Worm (Caenorhabditis elegans): ENCODE results near the gene K06H7.1.

K06H7.1 gene

DNA sequence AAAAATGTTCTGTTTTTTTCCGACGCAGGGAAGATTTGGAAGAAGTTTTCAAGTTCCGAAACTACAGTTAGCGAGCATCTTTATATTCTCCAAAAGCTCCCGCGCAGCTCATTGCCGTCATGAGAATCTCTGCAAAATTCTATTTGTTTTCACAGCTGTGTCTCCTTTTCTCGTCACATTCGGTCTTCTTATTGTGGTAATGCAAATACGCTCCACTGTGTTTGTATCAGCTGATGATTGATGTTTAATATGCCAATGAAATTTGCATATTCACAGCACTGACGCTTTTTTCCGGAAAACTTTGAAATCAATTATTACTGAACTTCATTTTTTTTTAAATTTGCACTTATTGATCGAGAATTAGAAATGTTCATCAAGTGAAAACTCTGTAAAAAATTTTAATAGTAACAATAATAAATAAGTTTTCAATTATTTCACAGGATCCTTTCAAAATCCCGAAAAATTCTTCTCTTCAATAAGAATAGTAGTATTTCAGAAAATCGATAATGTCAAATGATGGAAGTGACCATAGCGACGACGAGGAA lies 6.0 kb upstream of the K06H7.1 start, which contains the start of gene K06H7.2 (continued):
- TF ChIP-seq ztf-4 (tag; optimal IDR thresholded peaks at IDR 0.05) (peak; percentile 3), lin-39 (tag; optimal IDR thresholded peaks at IDR 0.05) (no peak)

ce11 chrIII:8098116-8098515 lies 1.0 kb upstream of the K06H7.1 start, which contains the start of gene K06H7.8:
Gene K06H7.8, minus strand, starts transcription at chrIII:8098216.
- TF ChIP-seq nhr-10 (tag; optimal IDR thresholded peaks at IDR 0.05) (no peak), Y55F3AM.14 (GFP tag; optimal IDR thresholded peaks at IDR 0.05) (no peak), ztf-1 (GFP tag; conservative IDR thresholded peaks at IDR 0.05) (no peak), ztf-4 (tag; optimal IDR thresholded peaks at IDR 0.05) (no peak), gmeb-1 (tag; optimal IDR thresholded peaks at IDR 0.05) (no peak), mdl-1 (tag; optimal IDR thresholded peaks at IDR 0.05) (no peak), blmp-1 (tag; optimal IDR thresholded peaks at IDR 0.05; ENCODE audit: insufficient read depth) (no peak), mbf-1 (tag; optimal IDR thresholded peaks at IDR 0.05) (no peak), nhr-129 (tag; optimal IDR thresholded peaks at IDR 0.05) (no peak)

- TF ChIP-seq nhr-77 (tag; optimal IDR thresholded peaks at IDR 0.05) = no peak
- TF ChIP-seq dmd-4 (tag; optimal IDR thresholded peaks at IDR 0.05) = no peak
- TF ChIP-seq R02D3.7 (tag; optimal IDR thresholded peaks at IDR 0.05) = peak; percentile 55
- TF ChIP-seq alr-1 (tag; optimal IDR thresholded peaks at IDR 0.05) = no peak
- peak; percentile 11 for TF ChIP-seq crh-2 (tag; optimal IDR thresholded peaks at IDR 0.05)
- TF ChIP-seq lsy-2 (tag; optimal IDR thresholded peaks at IDR 0.05) = peak in 1 of 2 experiments; percentile 57
- no peak for TF ChIP-seq nhr-11 (tag; optimal IDR thresholded peaks at IDR 0.05)
- TF ChIP-seq ama-1 (optimal IDR thresholded peaks at IDR 0.05) = no peak
- peak; percentile 72 for TF ChIP-seq gmeb-1 (tag; optimal IDR thresholded peaks at IDR 0.05)
- TF ChIP-seq ztf-11 (tag; optimal IDR thresholded peaks at IDR 0.05) = no peak
- peak; percentile 11 for TF ChIP-seq C34F6.9 (tag; optimal IDR thresholded peaks at IDR 0.05)
- TF ChIP-seq sma-3 (GFP tag; optimal IDR thresholded peaks at IDR 0.05) = peak; percentile 2
These were observed 1.8 kb downstream of the K06H7.1 start, which contains the start of gene plk-1 for ce11 chrIII:8100960-8101359. Gene plk-1, plus strand, starts transcription at chrIII:8101348.

DNA sequence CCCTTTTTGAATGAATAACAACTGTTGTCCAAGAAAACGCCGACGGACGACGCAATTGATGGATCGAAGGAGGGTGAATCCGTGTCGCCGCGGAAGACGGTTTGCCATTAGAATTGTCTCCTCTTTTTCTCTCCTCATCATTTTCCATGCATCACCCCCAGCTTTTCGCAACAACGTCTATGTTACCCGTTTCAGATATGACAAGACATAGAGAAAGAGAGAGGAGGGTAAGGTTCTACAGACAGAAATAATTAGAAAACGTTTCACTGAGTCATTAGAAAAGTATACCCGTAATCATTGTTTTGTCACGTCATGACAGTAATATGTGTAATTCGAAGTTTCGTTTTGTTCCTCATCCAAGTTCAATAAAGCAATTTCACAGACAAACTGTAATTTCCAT lies 6.6 kb downstream of the K06H7.1 start:
- TF ChIP-seq ztf-4 (tag; optimal IDR thresholded peaks at IDR 0.05) (no peak), nhr-21 (tag; optimal IDR thresholded peaks at IDR 0.05) (peak; percentile 3), lsy-2 (tag; optimal IDR thresholded peaks at IDR 0.05) (no peak), sem-4 (tag; optimal IDR thresholded peaks at IDR 0.05) (no peak)

ce11 chrIII:8106476-8106875 lies 7.4 kb downstream of the K06H7.1 start:
- peak; percentile 84 for TF ChIP-seq unc-55 (GFP tag; optimal IDR thresholded peaks at IDR 0.05)
- no peak for TF ChIP-seq ceh-16 (tag; optimal IDR thresholded peaks at IDR 0.05)
- TF ChIP-seq nhr-21 (tag; optimal IDR thresholded peaks at IDR 0.05) = no peak
- TF ChIP-seq sem-4 (tag; optimal IDR thresholded peaks at IDR 0.05) = no peak
- no peak for TF ChIP-seq snpc-4 (tag; optimal IDR thresholded peaks at IDR 0.05)
- no peak for TF ChIP-seq egl-27 (tag; optimal IDR thresholded peaks at IDR 0.05)
- TF ChIP-seq R02D3.7 (tag; optimal IDR thresholded peaks at IDR 0.05) = no peak
- TF ChIP-seq nhr-11 (tag; optimal IDR thresholded peaks at IDR 0.05) = no peak
- TF ChIP-seq ceh-82 (tag; optimal IDR thresholded peaks at IDR 0.05) = no peak
- TF ChIP-seq mdl-1 (tag; optimal IDR thresholded peaks at IDR 0.05) = no peak
- peak; percentile 36 to 57 for TF ChIP-seq lsy-2 (tag; optimal IDR thresholded peaks at IDR 0.05)
- peak; percentile 28 for TF ChIP-seq F13H6.1 (tag; optimal IDR thresholded peaks at IDR 0.05)
- peak; percentile 57 for TF ChIP-seq sma-9 (GFP tag; optimal IDR thresholded peaks at IDR 0.05)
- no peak for TF ChIP-seq sma-9 (tag; optimal IDR thresholded peaks at IDR 0.05)
- TF ChIP-seq dmd-4 (tag; optimal IDR thresholded peaks at IDR 0.05) = no peak
- no peak for TF ChIP-seq ztf-11 (tag; optimal IDR thresholded peaks at IDR 0.05)
- peak; percentile 10 for TF ChIP-seq fos-1 (tag; optimal IDR thresholded peaks at IDR 0.05)
- peak; percentile 49 for TF ChIP-seq C34F6.9 (tag; optimal IDR thresholded peaks at IDR 0.05)
- TF ChIP-seq lin-13 (GFP tag; optimal IDR thresholded peaks at IDR 0.05) = no peak
- no peak for TF ChIP-seq aly-2 (tag; optimal IDR thresholded peaks at IDR 0.05)
- TF ChIP-seq nhr-12 (tag; optimal IDR thresholded peaks at IDR 0.05) = no peak
- TF ChIP-seq peb-1 (tag; optimal IDR thresholded peaks at IDR 0.05) = no peak
- TF ChIP-seq gmeb-1 (tag; optimal IDR thresholded peaks at IDR 0.05) = peak; percentile 31
- TF ChIP-seq elt-1 (tag; optimal IDR thresholded peaks at IDR 0.05) = no peak
- no peak for TF ChIP-seq mab-5 (tag; optimal IDR thresholded peaks at IDR 0.05)
- TF ChIP-seq nhr-129 (tag; optimal IDR thresholded peaks at IDR 0.05) = peak; percentile 75
- no peak for TF ChIP-seq ama-1 (optimal IDR thresholded peaks at IDR 0.05)
- TF ChIP-seq nhr-6 (tag; optimal IDR thresholded peaks at IDR 0.05) = no peak
- no peak for TF ChIP-seq elt-3 (tag; optimal IDR thresholded peaks at IDR 0.05)
- TF ChIP-seq skn-1 (tag; optimal IDR thresholded peaks at IDR 0.05) = no peak
- TF ChIP-seq blmp-1 (tag; optimal IDR thresholded peaks at IDR 0.05; ENCODE audit: insufficient read depth) = no peak
- no peak for TF ChIP-seq nhr-25 (tag; optimal IDR thresholded peaks at IDR 0.05)
- no peak for TF ChIP-seq nhr-237 (tag; optimal IDR thresholded peaks at IDR 0.05)
- TF ChIP-seq ztf-1 (GFP tag; conservative IDR thresholded peaks at IDR 0.05) = no peak
- peak; percentile 20 for TF ChIP-seq zag-1 (tag; optimal IDR thresholded peaks at IDR 0.05)
- TF ChIP-seq sma-3 (GFP tag; optimal IDR thresholded peaks at IDR 0.05) = peak; percentile 40
- no peak for TF ChIP-seq ztf-4 (tag; optimal IDR thresholded peaks at IDR 0.05)
